Worm (Caenorhabditis elegans): Measurements from ENCODE around the gene C29F5.1.

ce11 chrII:6331222-6331830 lies 28.0 kb downstream of the C29F5.1 start, which contains the start of gene set-4:
- no peak for TF ChIP-seq Y79H2A.3 (GFP tag; conservative IDR thresholded peaks at IDR 0.05)
- no peak for TF ChIP-seq Y95B8A.8 (GFP tag; IDR thresholded peaks at IDR 0.05)

Measured in whole organism, young adult.